Fruit fly (Drosophila melanogaster) whole organism, embryonic: ENCODE results near the gene Larp7.

Source experiments
- Aef1 ChIP-seq: fragments of 200-800 bp; sonication (Bioruptor generic); IDR thresholded peaks from 3 replicates; pipeline ENCODE4 v1.3.6; 2022; ENCODE audit warnings: missing biosample characterization, missing genetic modification characterization
- Asciz ChIP-seq: fragments of 200-800 bp; sonication (Bioruptor generic); optimal IDR thresholded peaks from 2 replicates; lab custom pipeline; 2017; ENCODE audit warnings: missing biosample characterization, mild to moderate bottlenecking, missing genetic modification characterization, missing genetic modification reagents
- Atf3 ChIP-seq: fragments of 200-800 bp; sonication (Bioruptor generic); optimal IDR thresholded peaks from 3 replicates; lab custom pipeline; 2016; ENCODE audit warnings: missing biosample characterization, missing genetic modification characterization
- CG10654 ChIP-seq: fragments of 200-800 bp; sonication (Bioruptor generic); optimal IDR thresholded peaks from 2 replicates; lab custom pipeline; 2016; ENCODE audit warnings: missing biosample characterization, missing genetic modification characterization
- CG11247 ChIP-seq: fragments of 200-800 bp; sonication (Bioruptor generic); IDR thresholded peaks from 2 replicates; pipeline ENCODE4 v1.3.6; 2022; ENCODE audit warnings: missing biosample characterization, missing genetic modification characterization
- CG12299 ChIP-seq: fragments of 200-800 bp; sonication (Bioruptor generic); optimal IDR thresholded peaks from 2 replicates; lab custom pipeline; 2018; ENCODE audit warnings: missing biosample characterization, mild to moderate bottlenecking, missing genetic modification characterization
- CG12744 ChIP-seq: fragments of 200-800 bp; sonication (Bioruptor generic); optimal IDR thresholded peaks from 2 replicates; lab custom pipeline; 2016; ENCODE audit warnings: missing biosample characterization, missing genetic modification characterization
- CG14014 ChIP-seq: fragments of 200-800 bp; sonication (Bioruptor generic); IDR thresholded peaks from 2 replicates; pipeline ENCODE4 v1.3.6; 2022; ENCODE audit warnings: missing biosample characterization, missing genetic modification characterization
- CG15011 ChIP-seq: fragments of 200-800 bp; sonication (Bioruptor generic); optimal IDR thresholded peaks from 3 replicates; lab custom pipeline; 2018; ENCODE audit warnings: missing biosample characterization, mild to moderate bottlenecking, missing genetic modification characterization
- CG1647 ChIP-seq: fragments of 200-800 bp; sonication (Bioruptor generic); optimal IDR thresholded peaks from 3 replicates; lab custom pipeline; 2016; ENCODE audit warnings: missing biosample characterization, missing genetic modification characterization
- CG17361 ChIP-seq: fragments of 200-800 bp; sonication (Bioruptor generic); IDR thresholded peaks from 3 replicates; pipeline ENCODE4 v1.3.6; 2022; ENCODE audit warnings: missing biosample characterization, missing genetic modification characterization
- CG33213 ChIP-seq: fragments of 200-800 bp; sonication (Bioruptor generic); optimal IDR thresholded peaks from 3 replicates; lab custom pipeline; 2016; ENCODE audit warnings: missing biosample characterization, missing genetic modification characterization
- CG42726 ChIP-seq: fragments of 200-800 bp; sonication (Bioruptor generic); IDR thresholded peaks from 2 replicates; pipeline ENCODE4 v1.3.6; 2022; ENCODE audit warnings: missing biosample characterization, missing genetic modification characterization; ENCODE audit not compliant: partially characterized antibody
- CG6254 ChIP-seq: fragments of 200-800 bp; sonication (Bioruptor generic); optimal IDR thresholded peaks from 3 replicates; lab custom pipeline; 2017; ENCODE audit warnings: mild to moderate bottlenecking, missing biosample characterization, missing genetic modification reagents, missing genetic modification characterization
- CG6272 ChIP-seq: fragments of 200-800 bp; sonication (Bioruptor generic); IDR thresholded peaks from 2 replicates; pipeline ENCODE4 v1.3.6; 2022; ENCODE audit warnings: missing biosample characterization, missing genetic modification characterization
- CG7745 ChIP-seq: fragments of 200-800 bp; sonication (Bioruptor generic); optimal IDR thresholded peaks from 2 replicates; lab custom pipeline; 2018; ENCODE audit warnings: missing biosample characterization, mild to moderate bottlenecking, missing genetic modification characterization, moderate library complexity
- CG8388 ChIP-seq: fragments of 200-800 bp; sonication (Bioruptor generic); optimal IDR thresholded peaks from 2 replicates; lab custom pipeline; 2019; ENCODE audit warnings: missing biosample characterization, mild to moderate bottlenecking, missing genetic modification characterization, moderate library complexity
- CG9727 ChIP-seq: fragments of 200-800 bp; sonication (Bioruptor generic); optimal IDR thresholded peaks from 3 replicates; lab custom pipeline; 2017; ENCODE audit warnings: missing biosample characterization, mild to moderate bottlenecking, missing genetic modification characterization
- Doc2 ChIP-seq: fragments of 200-800 bp; sonication (Bioruptor generic); IDR thresholded peaks from 2 replicates; pipeline ENCODE4 v1.3.6; 2022; ENCODE audit warnings: missing biosample characterization, missing genetic modification characterization
- Gug ChIP-seq: fragments of 200-800 bp; sonication (Bioruptor generic); IDR thresholded peaks from 4 replicates; pipeline ENCODE4 v1.3.6; 2022; ENCODE audit warnings: missing biosample characterization, missing genetic modification characterization
- HLH3B ChIP-seq: fragments of 200-800 bp; sonication (Bioruptor generic); IDR thresholded peaks from 2 replicates; pipeline ENCODE4 v1.3.6; 2022; ENCODE audit warnings: missing biosample characterization, missing genetic modification characterization
- HLH54F ChIP-seq: fragments of 200-800 bp; sonication (Bioruptor generic); optimal IDR thresholded peaks from 3 replicates; lab custom pipeline; 2016; ENCODE audit warnings: missing biosample characterization, missing genetic modification characterization
- Hsf ChIP-seq: fragments of 200-800 bp; sonication (Bioruptor generic); optimal IDR thresholded peaks from 3 replicates; lab custom pipeline; 2016; ENCODE audit warnings: missing biosample characterization, missing genetic modification characterization
- Lhr ChIP-seq: fragments of 200-800 bp; sonication (Bioruptor generic); optimal IDR thresholded peaks from 3 replicates; lab custom pipeline; 2017; ENCODE audit warnings: mild to moderate bottlenecking, missing biosample characterization, missing genetic modification reagents, missing genetic modification characterization
- Ravus ChIP-seq: fragments of 200-800 bp; sonication (Bioruptor generic); IDR thresholded peaks from 2 replicates; pipeline ENCODE4 v1.3.6; 2022; ENCODE audit warnings: missing biosample characterization, missing genetic modification characterization
- Sry-β ChIP-seq: fragments of 200-800 bp; sonication (Bioruptor generic); optimal IDR thresholded peaks from 2 replicates; lab custom pipeline; 2018; ENCODE audit warnings: missing biosample characterization, mild to moderate bottlenecking, missing genetic modification characterization, moderate library complexity
- Ssrp ChIP-seq: fragments of 200-800 bp; sonication (Bioruptor generic); optimal IDR thresholded peaks from 2 replicates; lab custom pipeline; 2018; ENCODE audit warnings: missing biosample characterization, mild to moderate bottlenecking, missing genetic modification characterization, moderate library complexity
- amos ChIP-seq: fragments of 200-800 bp; sonication (Bioruptor generic); IDR thresholded peaks from 2 replicates; pipeline ENCODE4 v1.3.6; 2022; ENCODE audit warnings: missing biosample characterization, missing genetic modification characterization; ENCODE audit not compliant: partially characterized antibody
- bsh ChIP-seq, 2 experiments: fragments of 200-800 bp; sonication (Bioruptor generic); optimal IDR thresholded peaks; 2 replicates each; lab custom pipeline; 2017 to 2018; ENCODE audit warnings: mild to moderate bottlenecking in 2 of 2, missing biosample characterization in 2 of 2, missing genetic modification characterization in 2 of 2, moderate library complexity in 1 of 2
- cad ChIP-seq: fragments of >200 bp; optimal IDR thresholded peaks from 2 replicates; lab custom pipeline; 2017; ENCODE audit warnings: missing biosample characterization, missing genetic modification characterization
- chinmo ChIP-seq: fragments of 200-800 bp; sonication (Bioruptor generic); IDR thresholded peaks from 4 replicates; pipeline ENCODE4 v1.3.6; 2022; ENCODE audit warnings: missing biosample characterization, missing genetic modification characterization; ENCODE audit not compliant: partially characterized antibody
- corto ChIP-seq: fragments of 200-800 bp; sonication (Bioruptor generic); optimal IDR thresholded peaks from 2 replicates; lab custom pipeline; 2016; ENCODE audit warnings: missing biosample characterization, mild to moderate bottlenecking, missing genetic modification characterization, moderate library complexity
- dm ChIP-seq: fragments of 200-800 bp; sonication (Bioruptor generic); optimal IDR thresholded peaks from 3 replicates; lab custom pipeline; 2016; ENCODE audit warnings: missing biosample characterization, missing genetic modification characterization
- eve ChIP-seq, 2 experiments: fragments of >200 bp; optimal IDR thresholded peaks; 2 replicates each; lab custom pipeline; 2017; ENCODE audit warnings: missing biosample characterization in 2 of 2, missing genetic modification characterization in 2 of 2
- fd96Cb ChIP-seq: fragments of 200-800 bp; sonication (Bioruptor generic); optimal IDR thresholded peaks from 2 replicates; lab custom pipeline; 2018; ENCODE audit warnings: missing biosample characterization, mild to moderate bottlenecking, missing genetic modification characterization, moderate library complexity
- grau ChIP-seq: fragments of 200-800 bp; optimal IDR thresholded peaks from 3 replicates; lab custom pipeline; 2019; ENCODE audit warnings: missing biosample characterization, mild to moderate bottlenecking, missing genetic modification characterization, moderate library complexity
- inv ChIP-seq: fragments of 200-800 bp; sonication (Bioruptor generic); IDR thresholded peaks from 2 replicates; pipeline ENCODE4 v1.3.6; 2022; ENCODE audit warnings: missing biosample characterization, missing genetic modification characterization; ENCODE audit not compliant: partially characterized antibody
- lov ChIP-seq, 2 experiments: fragments of 200-800 bp in 1 of 2; fragments of >200 bp in 1 of 2; sonication (Bioruptor generic) in 1 of 2; IDR thresholded peaks in 1 of 2; optimal IDR thresholded peaks in 1 of 2; 2 replicates in 1 of 2; 3 replicates in 1 of 2; pipeline versions ENCODE4 v1.3.6 to Lab custom; 2017 to 2022; ENCODE audit warnings: missing biosample characterization in 1 of 2, missing genetic modification characterization in 1 of 2
- nmo ChIP-seq: fragments of 200-800 bp; sonication (Bioruptor generic); optimal IDR thresholded peaks from 2 replicates; lab custom pipeline; 2018; ENCODE audit warnings: missing biosample characterization, mild to moderate bottlenecking, missing genetic modification characterization, moderate library complexity
- odd ChIP-seq: fragments of 200-800 bp; sonication (Bioruptor generic); optimal IDR thresholded peaks from 2 replicates; lab custom pipeline; 2017; ENCODE audit warnings: missing biosample characterization, mild to moderate bottlenecking, missing genetic modification characterization
- p53 ChIP-seq: fragments of 200-800 bp; sonication (Bioruptor generic); optimal IDR thresholded peaks from 2 replicates; lab custom pipeline; 2016; ENCODE audit warnings: missing biosample characterization, missing genetic modification characterization
- pan ChIP-seq, 4 experiments: fragments of >200 bp in 3 of 4; fragments of 200-800 bp in 1 of 4; sonication (Bioruptor generic) in 1 of 4; optimal IDR thresholded peaks in 3 of 4; IDR thresholded peaks in 1 of 4; 2 replicates each; pipeline versions ENCODE4 v1.3.6 to Lab custom; 2017 to 2022; ENCODE audit warnings: missing biosample characterization in 2 of 4, missing genetic modification characterization in 2 of 4, mixed read lengths in 1 of 4
- ranshi ChIP-seq: fragments of 200-800 bp; sonication (Bioruptor generic); IDR thresholded peaks from 2 replicates; pipeline ENCODE4 v1.3.6; 2022; ENCODE audit warnings: missing biosample characterization, missing genetic modification characterization
- rib ChIP-seq: fragments of 200-800 bp; sonication (Bioruptor generic); IDR thresholded peaks from 2 replicates; pipeline ENCODE4 v1.3.6; 2022; ENCODE audit warnings: missing biosample characterization, missing genetic modification characterization
- sc ChIP-seq, 3 experiments: fragments of >200 bp in 2 of 3; fragments of 200-800 bp in 1 of 3; sonication (Bioruptor generic) in 1 of 3; optimal IDR thresholded peaks; 2 replicates in 2 of 3; 3 replicates in 1 of 3; lab custom pipeline; 2017; ENCODE audit warnings: mild to moderate bottlenecking in 1 of 3, missing biosample characterization in 1 of 3, missing genetic modification characterization in 1 of 3, missing genetic modification reagents in 1 of 3
- stwl ChIP-seq: fragments of 200-800 bp; sonication (Bioruptor generic); optimal IDR thresholded peaks from 3 replicates; lab custom pipeline; 2018; ENCODE audit warnings: missing biosample characterization, mild to moderate bottlenecking, missing genetic modification characterization, moderate library complexity
- trh ChIP-seq: fragments of 200-800 bp; sonication (Bioruptor generic); optimal IDR thresholded peaks from 2 replicates; lab custom pipeline; 2016; ENCODE audit warnings: missing biosample characterization, missing genetic modification characterization

Gene Larp7

dm6 chrX:9195311-9195710 is 48.3 kb upstream of the Larp7 start (continued):
- no peak for TF ChIP-seq inv (GFP tag; lab: Robert Waterston, UW)
- TF ChIP-seq chinmo (GFP tag; lab: Robert Waterston, UW) = no peak
- no peak for TF ChIP-seq CG1647 (GFP tag; lab: Kevin White, UChicago)
- TF ChIP-seq cad = no peak
- no peak for TF ChIP-seq stwl (tag; lab: Kevin White, UChicago)

dm6 chrX:9196362-9196761 is 47.3 kb upstream of the Larp7 start, which contains the start of gene CG12118:
CG12118 (minus strand) TSS chrX:9196414.
- TF ChIP-seq eve (GFP tag; optimal IDR thresholded peaks at IDR 0.05; lab: Kevin White, UChicago) (no peak), bsh (GFP tag; optimal IDR thresholded peaks at IDR 0.05; lab: Kevin White, UChicago) (peak in 1 of 2 experiments; percentile 84), CG17361 (GFP tag; lab: Robert Waterston, UW) (peak; percentile 80), CG12744 (GFP tag; lab: Kevin White, UChicago) (no peak), Ssrp (tag; lab: Kevin White, UChicago) (peak; percentile 74), CG33213 (no peak), HLH54F (GFP tag; lab: Kevin White, UChicago) (peak; percentile 15), Ravus (GFP tag; lab: Robert Waterston, UW) (no peak; the same call in 1 of the 2 replicates), trh (peak; percentile 79), pan (optimal IDR thresholded peaks at IDR 0.05; lab: Kevin White, UChicago) (no peak), pan (GFP tag; optimal IDR thresholded peaks at IDR 0.05 in 1 of 2, IDR thresholded peaks at IDR 0.05 in 1 of 2) (peak in 1 of 2 experiments; percentile 84), CG11247 (GFP tag; lab: Robert Waterston, UW) (peak; percentile 83), Lhr (GFP tag; lab: Kevin White, UChicago) (peak; percentile 52), CG42726 (GFP tag; lab: Robert Waterston, UW) (peak; percentile 70; the same call in 1 of the 2 replicates), dm (GFP tag; lab: Kevin White, UChicago) (no peak), rib (GFP tag; lab: Robert Waterston, UW) (peak; percentile 44; the same call in 1 of the 2 replicates), corto (GFP tag; lab: Kevin White, UChicago) (peak; percentile 68), CG12299 (tag; lab: Kevin White, UChicago) (peak; percentile 51), Doc2 (GFP tag; lab: Robert Waterston, UW) (no peak), ranshi (GFP tag; lab: Robert Waterston, UW) (peak; percentile 75), Asciz (no peak), grau (tag; lab: Kevin White, UChicago) (peak; percentile 67), fd96Cb (tag; lab: Kevin White, UChicago) (peak; percentile 67), Gug (GFP tag; lab: Robert Waterston, UW) (peak; percentile 58; the same call in 3 of the 4 replicates), CG14014 (GFP tag; lab: Robert Waterston, UW) (peak; percentile 52; the same call in 1 of the 2 replicates), sc (optimal IDR thresholded peaks at IDR 0.05; lab: Kevin White, UChicago) (no peak), sc (GFP tag; optimal IDR thresholded peaks at IDR 0.05; lab: Kevin White, UChicago) (peak; percentile 46), odd (peak; percentile 43), amos (peak; percentile 90), nmo (peak; percentile 85), CG10654 (peak; percentile 82), CG9727 (GFP tag; lab: Kevin White, UChicago) (peak; percentile 84), CG15011 (peak; percentile 20), Aef1 (GFP tag; lab: Robert Waterston, UW) (peak; percentile 75), CG6254 (GFP tag; lab: Kevin White, UChicago) (peak; percentile 41), Sry-β (GFP tag; lab: Kevin White, UChicago) (no peak), lov (optimal IDR thresholded peaks at IDR 0.05; lab: Kevin White, UChicago) (no peak), lov (GFP tag; IDR thresholded peaks at IDR 0.05; lab: Robert Waterston, UW) (peak; percentile 84), Atf3 (GFP tag; lab: Kevin White, UChicago) (no peak), Hsf (GFP tag; lab: Kevin White, UChicago) (peak; percentile 71), CG6272 (GFP tag; lab: Robert Waterston, UW) (peak; percentile 80), CG8388 (peak; percentile 78), HLH3B (GFP tag; lab: Robert Waterston, UW) (peak; percentile 78), CG7745 (tag; lab: Kevin White, UChicago) (no peak), p53 (GFP tag; lab: Kevin White, UChicago) (no peak)
